Worm (Caenorhabditis elegans) whole organism, L3 larva: ENCODE data around the gene R04A9.7.

Experiments used
- R02D3.7 ChIP-seq: fragments of 150-350 bp; optimal IDR thresholded peaks from 2 replicates; lab custom pipeline; 2014; ENCODE audit warnings: missing biosample characterization, missing genetic modification characterization
- ZK546.5 ChIP-seq: sonication (generic microtip); optimal IDR thresholded peaks from 2 replicates; lab custom pipeline; 2017; ENCODE audit warnings: missing biosample characterization, missing genetic modification characterization
- aly-2 ChIP-seq: fragments of 150-350 bp; optimal IDR thresholded peaks from 2 replicates; lab custom pipeline; 2014; ENCODE audit warnings: missing biosample characterization, missing genetic modification characterization
- ama-1 ChIP-seq: fragments of 150-350 bp; optimal IDR thresholded peaks from 2 replicates; lab custom pipeline; 2018
- ceh-16 ChIP-seq: sonication (generic microtip); optimal IDR thresholded peaks from 2 replicates; lab custom pipeline; 2017; ENCODE audit warnings: missing biosample characterization, missing genetic modification characterization
- ceh-28 ChIP-seq: fragments of 150-350 bp; optimal IDR thresholded peaks from 2 replicates; lab custom pipeline; 2014; ENCODE audit warnings: missing biosample characterization, missing genetic modification reagents, missing genetic modification characterization
- ceh-82 ChIP-seq: fragments of 150-350 bp; optimal IDR thresholded peaks from 2 replicates; lab custom pipeline; 2014; ENCODE audit warnings: missing biosample characterization, missing genetic modification characterization
- ceh-9 ChIP-seq: sonication (generic microtip); optimal IDR thresholded peaks from 2 replicates; lab custom pipeline; 2018; ENCODE audit warnings: missing biosample characterization, missing genetic modification characterization
- daf-12 ChIP-seq: fragments of 150-350 bp; optimal IDR thresholded peaks from 2 replicates; lab custom pipeline; 2014; ENCODE audit warnings: missing biosample characterization, missing genetic modification reagents, missing genetic modification characterization
- egl-27 ChIP-seq: sonication (generic microtip); optimal IDR thresholded peaks from 4 replicates; lab custom pipeline; 2017; ENCODE audit warnings: missing biosample characterization, missing genetic modification reagents, missing genetic modification characterization
- egl-5 ChIP-seq: fragments of 150-350 bp; optimal IDR thresholded peaks from 2 replicates; lab custom pipeline; 2017; ENCODE audit warnings: missing biosample characterization, missing genetic modification reagents, missing genetic modification characterization, inconsistent platforms
- elt-1 ChIP-seq: fragments of 150-350 bp; optimal IDR thresholded peaks from 2 replicates; lab custom pipeline; 2014; ENCODE audit warnings: missing biosample characterization, missing genetic modification characterization
- elt-2 ChIP-seq: sonication (generic microtip); optimal IDR thresholded peaks from 2 replicates; lab custom pipeline; 2016; ENCODE audit warnings: missing genetic modification reagents, mild to moderate bottlenecking, missing genetic modification characterization, missing compliant biosample characterization
- elt-3 ChIP-seq, 3 experiments: fragments of 150-350 bp in 1 of 3; sonication (generic microtip) in 2 of 3; optimal IDR thresholded peaks; 2 replicates in 2 of 3; 4 replicates in 1 of 3; lab custom pipeline; 2014 to 2017; ENCODE audit warnings: missing biosample characterization in 3 of 3, missing genetic modification characterization in 3 of 3
- eor-1 ChIP-seq, 2 experiments: fragments of 150-350 bp; optimal IDR thresholded peaks; 2 replicates each; lab custom pipeline; 2014 to 2018; ENCODE audit warnings: missing biosample characterization in 2 of 2, missing genetic modification characterization in 2 of 2
- fkh-10 ChIP-seq: sonication (generic microtip); optimal IDR thresholded peaks from 2 replicates; lab custom pipeline; 2017; ENCODE audit warnings: missing biosample characterization, missing genetic modification reagents, missing genetic modification characterization
- fkh-2 ChIP-seq: fragments of 150-350 bp; optimal IDR thresholded peaks from 2 replicates; lab custom pipeline; 2014; ENCODE audit warnings: missing biosample characterization, missing genetic modification reagents, missing genetic modification characterization
- fos-1 ChIP-seq: fragments of 150-350 bp; optimal IDR thresholded peaks from 2 replicates; lab custom pipeline; 2014; ENCODE audit warnings: missing biosample characterization, missing genetic modification characterization
- hmg-11 ChIP-seq: sonication (generic microtip); optimal IDR thresholded peaks from 2 replicates; lab custom pipeline; 2016; ENCODE audit warnings: missing genetic modification characterization, missing compliant biosample characterization
- jun-1 ChIP-seq: fragments of 150-350 bp; optimal IDR thresholded peaks from 2 replicates; lab custom pipeline; 2014; ENCODE audit warnings: missing biosample characterization, missing genetic modification reagents, missing genetic modification characterization
- lin-15B ChIP-seq: fragments of 150-350 bp; optimal IDR thresholded peaks from 2 replicates; lab custom pipeline; 2014; ENCODE audit warnings: missing biosample characterization, missing genetic modification characterization
- lin-39 ChIP-seq: fragments of 150-350 bp; optimal IDR thresholded peaks from 2 replicates; lab custom pipeline; 2018; ENCODE audit warnings: missing biosample characterization, missing genetic modification reagents, missing genetic modification characterization
- lsy-12 ChIP-seq: sonication (generic microtip); optimal IDR thresholded peaks from 2 replicates; lab custom pipeline; 2016; ENCODE audit warnings: mild to moderate bottlenecking, missing genetic modification characterization, missing compliant biosample characterization
- mdl-1 ChIP-seq: fragments of 150-350 bp; optimal IDR thresholded peaks from 2 replicates; lab custom pipeline; 2014; ENCODE audit warnings: missing biosample characterization, missing genetic modification characterization
- mml-1 ChIP-seq: fragments of 150-350 bp; sonication (generic microtip); optimal IDR thresholded peaks from 3 replicates; lab custom pipeline; 2014; ENCODE audit warnings: missing biosample characterization, missing genetic modification characterization
- nfya-1 ChIP-seq: sonication (generic microtip); optimal IDR thresholded peaks from 2 replicates; lab custom pipeline; 2017; ENCODE audit warnings: missing genetic modification characterization, mild to moderate bottlenecking, missing compliant biosample characterization, antibody characterized with exemption, moderate library complexity; ENCODE audit not compliant: insufficient read depth
- nhr-11 ChIP-seq: fragments of 150-350 bp; optimal IDR thresholded peaks from 2 replicates; lab custom pipeline; 2014; ENCODE audit warnings: missing biosample characterization, missing genetic modification characterization
- nhr-12 ChIP-seq: fragments of 150-350 bp; optimal IDR thresholded peaks from 2 replicates; lab custom pipeline; 2014; ENCODE audit warnings: missing biosample characterization, missing genetic modification characterization
- nhr-23 ChIP-seq: fragments of 150-350 bp; optimal IDR thresholded peaks from 2 replicates; lab custom pipeline; 2014; ENCODE audit warnings: missing biosample characterization, missing genetic modification reagents, missing genetic modification characterization
- nhr-237 ChIP-seq: fragments of 150-350 bp; optimal IDR thresholded peaks from 2 replicates; lab custom pipeline; 2014; ENCODE audit warnings: missing biosample characterization, missing genetic modification characterization
- nhr-25 ChIP-seq: sonication (generic microtip); optimal IDR thresholded peaks from 2 replicates; lab custom pipeline; 2017; ENCODE audit warnings: missing biosample characterization, missing genetic modification characterization
- nhr-28 ChIP-seq: fragments of 150-350 bp; optimal IDR thresholded peaks from 2 replicates; lab custom pipeline; 2014; ENCODE audit warnings: missing biosample characterization, missing genetic modification characterization
- nhr-43 ChIP-seq: sonication (generic microtip); optimal IDR thresholded peaks from 2 replicates; lab custom pipeline; 2016; ENCODE audit warnings: mild to moderate bottlenecking, missing genetic modification characterization, missing compliant biosample characterization; ENCODE audit not compliant: poor library complexity, severe bottlenecking
- nhr-67 ChIP-seq: fragments of 150-350 bp; optimal IDR thresholded peaks from 2 replicates; lab custom pipeline; 2014; ENCODE audit warnings: missing biosample characterization, missing genetic modification characterization
- nhr-76 ChIP-seq: fragments of 150-350 bp; sonication (generic microtip); optimal IDR thresholded peaks from 5 replicates; lab custom pipeline; 2014; ENCODE audit warnings: missing biosample characterization, missing genetic modification characterization
- nhr-77 ChIP-seq: fragments of 150-350 bp; optimal IDR thresholded peaks from 2 replicates; lab custom pipeline; 2014; ENCODE audit warnings: missing biosample characterization, missing genetic modification characterization
- pha-4 ChIP-seq: fragments of 150-350 bp; optimal IDR thresholded peaks from 2 replicates; lab custom pipeline; 2014; ENCODE audit warnings: missing biosample characterization, missing genetic modification reagents, missing genetic modification characterization
- pqm-1 ChIP-seq: fragments of 150-350 bp; optimal IDR thresholded peaks from 2 replicates; lab custom pipeline; 2017; ENCODE audit warnings: missing biosample characterization, missing genetic modification characterization, inconsistent platforms
- sea-2 ChIP-seq: fragments of 150-350 bp; sonication (generic microtip); optimal IDR thresholded peaks from 4 replicates; lab custom pipeline; 2014; ENCODE audit warnings: missing biosample characterization, missing genetic modification reagents, missing genetic modification characterization
- skn-1 ChIP-seq: fragments of 150-350 bp; optimal IDR thresholded peaks from 2 replicates; lab custom pipeline; 2014; ENCODE audit warnings: missing biosample characterization, missing genetic modification characterization
- snpc-4 ChIP-seq: fragments of 150-350 bp; optimal IDR thresholded peaks from 2 replicates; lab custom pipeline; 2014; ENCODE audit warnings: missing biosample characterization, missing genetic modification characterization
- tbx-2 ChIP-seq: sonication (generic microtip); optimal IDR thresholded peaks from 2 replicates; lab custom pipeline; 2016; ENCODE audit warnings: mild to moderate bottlenecking, missing genetic modification characterization, missing compliant biosample characterization
- unc-39 ChIP-seq: sonication (generic microtip); optimal IDR thresholded peaks from 4 replicates; lab custom pipeline; 2017; ENCODE audit warnings: missing biosample characterization, missing genetic modification characterization
- unc-62 ChIP-seq: fragments of 150-350 bp; sonication (generic microtip); optimal IDR thresholded peaks from 4 replicates; lab custom pipeline; 2014; ENCODE audit warnings: missing biosample characterization, missing genetic modification reagents, missing genetic modification characterization
- zag-1 ChIP-seq: fragments of 150-350 bp; optimal IDR thresholded peaks from 2 replicates; lab custom pipeline; 2014; ENCODE audit warnings: missing biosample characterization, missing genetic modification characterization
- ztf-11 ChIP-seq: fragments of 150-350 bp; optimal IDR thresholded peaks from 2 replicates; lab custom pipeline; 2014; ENCODE audit warnings: missing biosample characterization, missing genetic modification characterization
- ztf-4 ChIP-seq: fragments of 150-350 bp; optimal IDR thresholded peaks from 2 replicates; lab custom pipeline; 2014; ENCODE audit warnings: missing biosample characterization, missing genetic modification characterization

Gene R04A9.7

ce11 chrX:357792-358191, 36.9 kb downstream of the R04A9.7 start, which contains the start of gene C04E7.1:
Gene C04E7.1 (plus strand): TSS chrX:358092.
- TF ChIP-seq elt-2 (tag; lab: Kevin White, UChicago) (no peak), aly-2 (tag; lab: Kevin White, UChicago) (no peak), unc-39 (tag; lab: Kevin White, UChicago) (no peak), nhr-43 (tag; lab: Kevin White, UChicago) (no peak), daf-12 (tag; lab: Kevin White, UChicago) (no peak), unc-62 (no peak), ztf-4 (tag; lab: Kevin White, UChicago) (no peak), nhr-77 (tag; lab: Kevin White, UChicago) (no peak), jun-1 (tag; lab: Kevin White, UChicago) (no peak), nhr-25 (tag; lab: Kevin White, UChicago) (no peak), egl-27 (tag; lab: Kevin White, UChicago) (no peak), nhr-237 (tag; lab: Kevin White, UChicago) (no peak), ceh-16 (tag; lab: Kevin White, UChicago) (no peak)

- peak; percentile 74 for TF ChIP-seq fkh-10 (GFP tag; lab: Kevin White, UChicago)
- TF ChIP-seq aly-2 (tag; lab: Kevin White, UChicago): no peak
- TF ChIP-seq R02D3.7 (tag; lab: Kevin White, UChicago): no peak
- no peak for TF ChIP-seq ztf-4 (tag; lab: Kevin White, UChicago)
- no peak for TF ChIP-seq elt-1
- no peak for TF ChIP-seq nhr-237 (tag; lab: Kevin White, UChicago)
- TF ChIP-seq skn-1: peak; percentile 85
- TF ChIP-seq mdl-1 (tag; lab: Kevin White, UChicago): peak; percentile 52
- TF ChIP-seq lin-15B (tag; lab: Kevin White, UChicago): peak; percentile 53
- peak; percentile 38 for TF ChIP-seq lsy-12 (tag; lab: Kevin White, UChicago)
- peak; percentile 28 for TF ChIP-seq nhr-11
- peak; percentile 67 for TF ChIP-seq ceh-82 (tag; lab: Kevin White, UChicago)
- TF ChIP-seq fos-1 (tag; lab: Kevin White, UChicago): no peak
- TF ChIP-seq elt-2 (tag; lab: Kevin White, UChicago): peak; percentile 61
- peak; percentile 79 for TF ChIP-seq lin-39 (tag; lab: Kevin White, UChicago)
- TF ChIP-seq nhr-28 (tag; lab: Kevin White, UChicago): peak; percentile 64
- no peak for TF ChIP-seq zag-1 (tag; lab: Kevin White, UChicago)
- no peak for TF ChIP-seq fkh-2 (tag; lab: Kevin White, UChicago)
- peak; percentile 98 for TF ChIP-seq hmg-11 (tag; lab: Kevin White, UChicago)
- no peak for TF ChIP-seq sea-2 (GFP tag; lab: Kevin White, UChicago)
- TF ChIP-seq nhr-67: no peak
- no peak for TF ChIP-seq nhr-12 (tag; lab: Kevin White, UChicago)
- peak; percentile 20 for TF ChIP-seq ceh-28 (tag; lab: Kevin White, UChicago)
- no peak for TF ChIP-seq nhr-76 (tag; lab: Kevin White, UChicago)
- peak; percentile 67 for TF ChIP-seq nhr-23 (tag; lab: Kevin White, UChicago)
- TF ChIP-seq ztf-11 (tag; lab: Kevin White, UChicago): no peak
- no peak for TF ChIP-seq nhr-77 (tag; lab: Kevin White, UChicago)
- peak; percentile 36 for TF ChIP-seq snpc-4 (tag; lab: Kevin White, UChicago)
- no peak for TF ChIP-seq ceh-9 (tag; lab: Kevin White, UChicago)
- no peak for TF ChIP-seq ama-1 (lab: Kevin White, UChicago)
- TF ChIP-seq mml-1 (tag; lab: Kevin White, UChicago): no peak
- peak; percentile 42 for TF ChIP-seq egl-27 (tag; lab: Kevin White, UChicago)
- TF ChIP-seq daf-12 (tag; lab: Kevin White, UChicago): no peak
- TF ChIP-seq egl-5 (tag; lab: Kevin White, UChicago): peak; percentile 71
- TF ChIP-seq nhr-25 (tag; lab: Kevin White, UChicago): peak; percentile 71
- peak; percentile 87 for TF ChIP-seq nfya-1
- TF ChIP-seq ceh-16 (tag; lab: Kevin White, UChicago): peak; percentile 39
- no peak for TF ChIP-seq ZK546.5
- no peak for TF ChIP-seq elt-3 (tag; optimal IDR thresholded peaks at IDR 0.05; lab: Kevin White, UChicago)
- peak; percentile 26 for TF ChIP-seq unc-62
- TF ChIP-seq tbx-2 (tag; lab: Kevin White, UChicago): peak; percentile 70
- peak; percentile 50 for TF ChIP-seq pqm-1 (tag; lab: Kevin White, UChicago)
- TF ChIP-seq eor-1 (tag; optimal IDR thresholded peaks at IDR 0.05; lab: Kevin White, UChicago): no peak
- TF ChIP-seq unc-39 (tag; lab: Kevin White, UChicago): no peak
- peak; percentile 75 for TF ChIP-seq nhr-43 (tag; lab: Kevin White, UChicago)
- TF ChIP-seq jun-1 (tag; lab: Kevin White, UChicago): peak; percentile 69
- peak; percentile 84 for TF ChIP-seq pha-4
Observed at ce11 chrX:353134-353669, 41.5 kb downstream of the R04A9.7 start, which contains the start of gene sor-3. Gene sor-3 (plus strand): TSS chrX:353619.
